Worm (Caenorhabditis elegans) whole organism, dauer: ENCODE data around the gene T05A1.5.

Experiments
- unc-62 ChIP-seq: sonication (generic microtip); optimal IDR thresholded peaks from 2 replicates; lab custom pipeline; 2017; ENCODE audit warnings: missing biosample characterization, missing genetic modification reagents, missing genetic modification characterization

T05A1.5 gene

DNA sequence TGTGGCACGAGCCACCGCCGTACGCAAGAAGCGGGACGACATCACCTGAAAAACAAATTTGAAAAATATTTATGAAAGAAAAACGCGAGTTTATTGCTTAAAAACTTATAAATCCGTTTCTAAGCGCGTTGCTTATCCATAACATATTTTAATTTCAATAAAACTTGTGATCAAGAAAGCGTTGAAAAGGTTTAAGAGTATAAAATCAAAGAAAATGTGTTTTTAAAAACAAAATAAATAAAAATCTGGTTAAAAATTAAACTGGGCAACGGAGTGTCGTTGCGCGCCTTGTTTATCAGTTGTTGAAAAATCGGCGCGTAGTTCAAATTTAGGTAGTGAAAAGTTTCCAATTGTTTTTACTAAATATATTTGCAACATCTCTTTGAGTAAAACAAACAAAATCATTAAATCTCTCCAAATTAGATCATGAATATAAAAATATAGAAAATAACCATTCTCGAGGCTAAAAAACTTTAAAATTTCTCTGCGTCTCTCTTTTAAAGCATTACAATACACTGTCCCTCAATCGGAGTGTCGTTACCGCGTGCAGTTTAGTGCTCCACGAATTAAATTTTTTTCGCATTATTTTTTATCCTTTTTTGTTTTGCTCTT is 21.1 kb upstream of the T05A1.5 start, which contains the start of gene ndua-5:
Gene ndua-5 (minus strand): TSS at position 51 of the 612 bp plus-strand sequence.
- TF ChIP-seq unc-62 (GFP tag; lab: Kevin White, UChicago), result no peak

DNA sequence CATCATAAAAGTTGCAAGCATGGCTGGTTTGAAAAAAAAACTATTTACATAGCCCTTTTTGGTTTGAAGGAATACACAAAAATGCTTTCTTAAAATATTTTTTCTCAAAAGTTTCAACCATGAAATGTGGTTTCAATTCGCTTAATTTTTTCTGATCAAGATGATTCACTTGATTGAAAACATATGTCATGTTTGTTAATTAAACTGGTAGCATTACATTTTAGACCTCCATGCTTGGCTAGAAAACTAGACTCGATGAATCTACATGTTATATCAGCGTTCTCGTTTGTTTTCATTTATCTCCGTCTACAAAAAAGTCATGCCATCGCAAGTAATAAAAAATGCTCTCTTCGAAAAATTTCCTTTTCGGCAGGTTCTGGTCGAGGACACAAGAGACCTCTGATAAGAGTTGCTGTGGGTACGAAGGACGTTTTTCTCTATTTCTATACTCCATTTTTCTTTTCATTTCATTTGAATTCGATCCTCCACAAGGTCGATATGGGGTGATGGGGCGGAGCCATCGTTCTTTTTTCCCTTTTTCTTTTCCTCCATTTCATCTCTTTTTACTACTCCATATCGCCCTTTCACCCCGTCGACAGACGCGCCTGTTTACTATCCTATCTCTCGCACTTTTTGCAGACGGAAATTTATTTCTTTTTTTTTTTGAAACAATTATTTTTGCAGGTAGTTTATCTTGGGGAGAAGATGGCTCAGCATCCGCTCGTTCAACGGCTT is 20.2 kb upstream of the T05A1.5 start, which contains the start of gene elo-1:
Gene elo-1 (plus strand): TSS at position 685 of the 735 bp plus-strand sequence.
- no peak for TF ChIP-seq unc-62 (GFP tag; lab: Kevin White, UChicago)

DNA sequence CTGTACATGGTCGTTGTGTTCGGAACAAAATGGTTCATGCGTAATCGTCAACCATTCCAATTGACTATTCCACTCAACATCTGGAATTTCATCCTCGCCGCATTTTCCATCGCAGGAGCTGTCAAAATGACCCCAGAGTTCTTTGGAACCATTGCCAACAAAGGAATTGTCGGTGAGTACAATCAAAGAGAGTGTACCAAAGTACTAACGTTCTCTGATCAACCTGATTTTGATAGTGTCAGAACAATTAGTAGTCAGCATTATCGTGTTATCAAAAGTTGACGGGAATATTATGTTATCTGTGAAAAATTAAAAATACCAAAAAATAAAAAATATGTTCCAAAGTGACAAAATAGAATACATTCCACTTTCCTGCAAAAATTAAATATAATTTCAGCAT is 19.1 kb upstream of the T05A1.5 start:
- no peak for TF ChIP-seq unc-62 (GFP tag; lab: Kevin White, UChicago)

DNA sequence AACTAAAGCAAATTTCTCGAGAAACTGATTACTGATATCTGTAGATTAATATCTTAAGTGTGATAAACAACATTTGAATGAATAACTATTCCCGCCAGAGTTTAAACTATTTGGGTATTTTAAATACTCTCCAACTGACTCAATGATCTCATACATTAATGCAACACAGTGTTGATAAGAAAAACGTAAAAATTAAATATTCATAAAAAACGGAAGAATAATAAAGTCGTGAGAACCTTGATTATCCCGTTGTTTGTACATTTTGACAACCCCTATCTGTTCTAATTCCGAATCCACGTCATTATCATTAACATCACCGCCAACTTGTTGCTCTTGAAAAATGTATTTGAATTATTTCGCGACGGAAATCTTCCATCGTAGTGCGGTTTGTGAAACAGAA is 16.4 kb upstream of the T05A1.5 start, which contains the start of gene elo-7:
Gene elo-7 (plus strand): TSS at position 301 of the 400 bp plus-strand sequence.
- no peak for TF ChIP-seq unc-62 (GFP tag; lab: Kevin White, UChicago)

DNA sequence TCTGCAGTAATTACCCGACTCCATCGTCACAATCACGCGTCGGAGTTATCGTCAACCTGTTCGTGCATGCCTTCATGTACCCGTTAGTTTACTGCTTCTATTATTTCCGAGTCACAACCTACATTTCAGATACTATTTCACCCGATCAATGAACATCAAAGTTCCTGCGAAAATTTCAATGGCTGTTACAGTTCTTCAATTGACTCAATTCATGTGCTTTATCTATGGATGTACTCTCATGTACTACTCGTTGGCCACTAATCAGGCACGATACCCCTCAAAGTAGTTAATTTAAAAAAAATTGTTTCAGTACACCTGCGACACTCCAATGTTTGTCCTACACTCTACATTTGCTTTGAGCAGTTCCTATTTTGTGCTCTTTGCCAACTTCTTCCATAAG is 15.3 kb upstream of the T05A1.5 start:
- TF ChIP-seq unc-62 (GFP tag; lab: Kevin White, UChicago), result no peak

DNA sequence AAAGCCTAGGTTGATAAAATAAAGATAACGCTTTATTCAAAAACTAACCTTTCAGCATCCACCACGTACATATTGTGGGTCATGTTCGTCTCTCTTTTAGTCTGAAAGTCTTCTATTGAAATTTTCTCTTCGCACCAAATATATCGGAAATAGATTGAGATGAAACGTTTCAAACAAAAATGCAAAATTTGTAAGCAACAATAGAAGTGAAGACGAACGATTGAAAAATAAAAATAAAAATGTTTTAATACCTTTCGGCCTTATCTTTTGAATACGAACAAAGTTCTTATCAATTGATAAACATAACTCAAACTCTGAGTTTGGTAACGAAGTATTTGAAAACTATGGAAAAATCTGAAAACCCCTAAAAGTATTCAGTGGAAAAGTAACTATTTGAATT is 13.0 kb upstream of the T05A1.5 start, which contains the start of gene F56H11.2:
Gene F56H11.2 (minus strand): TSS at position 101 of the 400 bp plus-strand sequence.
- TF ChIP-seq unc-62 (GFP tag; lab: Kevin White, UChicago), result no peak

DNA sequence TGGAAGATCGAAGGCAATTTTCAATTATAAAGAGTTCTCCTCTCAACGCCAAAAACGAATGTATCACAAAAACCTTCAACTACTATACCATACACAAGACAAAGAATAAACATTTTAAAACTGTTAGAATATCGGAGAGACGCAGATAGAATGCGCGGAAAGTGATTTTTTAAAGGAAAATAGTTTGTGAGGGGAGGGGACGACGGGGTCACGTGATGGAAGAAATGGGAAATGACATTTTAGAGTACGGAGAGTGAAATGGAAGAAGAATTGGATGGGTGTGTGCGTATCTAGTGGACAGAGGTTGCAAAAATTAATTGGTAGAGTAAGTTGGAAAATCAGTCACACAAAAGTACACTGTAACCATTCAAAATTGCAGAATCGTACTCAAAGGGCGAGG is 11.7 kb upstream of the T05A1.5 start:
- no peak for TF ChIP-seq unc-62 (GFP tag; lab: Kevin White, UChicago)

DNA sequence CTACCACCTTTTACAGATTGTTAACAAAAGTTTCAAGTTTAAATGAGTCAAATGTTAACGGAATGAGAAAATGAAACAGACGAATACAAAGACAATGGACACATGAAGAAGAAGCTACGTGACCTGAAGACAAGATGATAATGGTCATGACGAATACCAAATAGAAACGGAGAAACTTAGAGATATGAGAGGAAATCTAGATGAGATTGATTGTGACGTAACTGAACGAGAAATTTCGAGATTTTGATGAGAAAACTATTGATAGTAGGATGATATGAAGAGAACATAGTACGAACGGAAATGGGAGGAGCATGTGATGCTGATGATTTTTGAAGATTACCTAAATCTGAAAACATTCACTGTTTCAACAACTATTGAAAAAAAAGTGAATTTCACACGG is 11.0 kb upstream of the T05A1.5 start:
- TF ChIP-seq unc-62 (GFP tag; lab: Kevin White, UChicago), result no peak

DNA sequence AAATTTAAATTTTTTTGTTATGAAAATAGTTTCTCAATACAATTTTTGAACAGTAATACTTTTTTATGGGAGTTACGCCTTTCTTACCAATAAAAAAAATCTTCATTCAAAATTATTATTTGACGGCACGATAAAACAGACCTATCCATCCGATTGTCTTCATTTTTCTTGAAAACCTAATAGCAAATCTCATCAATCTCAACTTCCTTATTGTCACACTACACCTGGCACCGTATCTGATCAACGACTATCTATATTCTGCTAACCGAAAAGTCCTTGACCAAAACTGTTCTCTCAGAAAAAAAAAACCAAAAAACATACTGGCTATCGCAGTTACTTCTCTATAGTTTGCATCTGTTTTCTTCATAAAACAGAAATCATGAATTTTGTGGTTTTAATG is 10.0 kb upstream of the T05A1.5 start:
- TF ChIP-seq unc-62 (GFP tag; lab: Kevin White, UChicago), result no peak

DNA sequence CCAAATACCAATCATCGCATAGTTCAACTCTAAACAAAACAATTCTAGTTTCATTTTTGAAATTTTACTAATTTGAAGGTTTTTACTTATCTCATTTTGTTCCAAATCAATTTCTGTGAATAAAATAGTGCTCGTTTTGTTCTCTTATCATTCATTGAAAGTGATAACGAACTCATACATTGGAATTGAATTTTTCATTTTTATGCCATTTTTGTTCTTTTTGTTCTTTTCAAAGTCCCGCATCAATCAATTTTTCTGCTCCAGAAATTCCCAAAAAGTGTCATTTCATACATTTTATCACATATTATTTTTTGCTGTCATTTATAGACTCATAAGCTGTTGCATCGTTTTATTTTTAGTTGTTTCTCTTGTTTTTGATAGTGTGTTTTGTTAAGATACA is 8.6 kb upstream of the T05A1.5 start:
- no peak for TF ChIP-seq unc-62 (GFP tag; lab: Kevin White, UChicago)

DNA sequence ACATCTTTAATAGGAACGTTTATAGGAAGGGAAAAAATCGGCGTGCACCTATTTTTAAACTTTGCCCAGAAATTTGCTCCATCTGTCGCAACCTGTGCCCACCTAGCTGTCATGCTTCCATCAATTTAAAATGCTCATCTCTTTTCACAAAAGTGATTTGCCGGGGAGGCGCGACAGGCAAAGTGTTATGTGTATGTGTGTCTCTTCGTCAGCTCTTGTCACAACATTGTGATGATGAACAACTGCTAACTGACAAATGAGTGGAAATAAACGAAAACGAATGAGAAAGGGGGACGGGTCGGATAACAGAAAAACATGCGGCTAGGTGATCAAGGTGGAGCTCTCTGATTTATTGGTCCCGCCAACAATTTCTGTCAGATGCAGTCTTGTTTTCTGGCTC is 7.9 kb upstream of the T05A1.5 start:
- TF ChIP-seq unc-62 (GFP tag; lab: Kevin White, UChicago), result no peak

DNA sequence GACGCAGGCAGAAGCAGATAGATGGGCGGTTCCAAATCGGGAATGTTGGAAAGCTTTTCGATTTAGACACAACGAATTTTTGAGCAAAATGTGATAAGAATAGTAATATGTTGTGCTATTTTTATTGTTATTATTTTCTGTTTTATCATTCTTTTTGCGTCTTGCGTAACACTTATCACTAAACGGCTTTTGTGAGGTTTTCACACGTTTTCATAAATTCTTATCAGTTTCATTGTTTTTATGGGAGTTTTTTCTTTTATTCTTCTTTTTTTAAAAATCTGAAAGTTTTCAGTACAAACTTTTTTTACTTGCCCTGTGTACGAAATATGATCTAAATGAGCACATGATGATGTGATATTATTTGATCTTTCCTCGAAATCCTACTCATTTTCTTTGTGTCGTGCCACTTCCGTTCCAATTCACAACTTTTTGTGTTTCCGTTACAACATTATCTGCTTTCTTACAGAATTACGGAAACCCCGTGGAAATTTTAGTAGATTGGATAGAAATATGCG is 5.7 kb upstream of the T05A1.5 start, which contains the start of gene fbl-1:
Gene fbl-1 (plus strand): TSS at position 465 of the 515 bp plus-strand sequence.
- TF ChIP-seq unc-62 (GFP tag; lab: Kevin White, UChicago), result no peak

DNA sequence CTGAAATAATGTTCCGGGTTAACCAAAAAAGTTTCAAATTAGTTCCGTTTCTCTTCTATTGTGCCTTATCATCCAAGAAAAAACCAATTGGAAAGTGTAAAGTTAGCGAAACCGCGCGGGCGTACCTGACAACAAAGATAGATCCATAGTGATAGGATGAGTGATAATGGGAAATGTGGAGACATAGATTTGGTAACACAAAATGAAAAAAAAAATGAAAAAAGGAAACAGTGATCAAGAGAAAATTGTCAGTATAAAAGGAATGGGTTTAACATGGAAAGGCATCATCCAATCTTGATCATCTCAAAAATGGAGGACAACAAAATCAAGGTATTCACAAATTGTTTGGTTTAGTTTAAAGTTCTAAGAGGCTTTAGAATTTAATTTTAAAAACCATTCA is 17.0 kb downstream of the T05A1.5 start, which contains the start of gene col-122:
Gene col-122 (plus strand): TSS at position 301 of the 400 bp plus-strand sequence.
- TF ChIP-seq unc-62 (GFP tag; lab: Kevin White, UChicago), result no peak

DNA sequence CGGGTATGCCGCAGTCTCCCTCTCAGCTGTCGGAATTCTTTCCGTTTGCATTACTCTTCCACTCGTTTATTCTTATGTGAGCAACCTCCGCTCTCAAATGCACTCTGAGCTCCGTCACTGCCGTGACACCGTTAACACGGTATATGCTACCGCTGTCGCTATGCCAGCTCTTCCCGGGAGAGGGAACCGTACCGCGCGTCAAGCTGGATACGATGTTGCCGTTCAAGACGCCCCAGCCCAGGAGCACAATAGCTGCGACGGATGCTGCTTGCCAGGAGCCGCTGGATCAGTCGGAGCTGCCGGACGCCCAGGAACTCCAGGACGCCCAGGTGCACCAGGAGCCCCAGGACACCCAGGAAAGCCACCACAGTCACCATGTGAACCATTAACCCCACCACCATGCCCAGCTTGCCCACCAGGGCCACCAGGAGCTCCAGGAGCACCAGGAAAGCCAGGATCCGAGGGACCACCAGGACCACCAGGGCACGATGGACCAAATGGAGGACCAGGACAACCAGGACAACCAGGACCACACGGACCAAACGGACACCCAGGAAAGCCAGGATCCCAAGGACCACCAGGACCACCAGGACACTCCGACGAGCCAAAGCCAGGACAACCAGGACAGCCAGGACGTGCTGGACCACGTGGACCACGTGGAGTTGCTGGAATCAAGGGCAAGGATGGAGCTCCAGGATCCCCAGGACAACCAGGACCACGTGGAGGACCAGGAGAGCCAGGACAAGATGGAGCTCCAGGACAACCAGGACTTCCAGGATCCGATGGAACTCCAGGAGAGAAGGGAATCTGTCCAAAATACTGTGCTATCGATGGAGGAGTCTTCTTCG is 17.7 kb downstream of the T05A1.5 start:
- TF ChIP-seq unc-62 (GFP tag; lab: Kevin White, UChicago), result no peak

DNA sequence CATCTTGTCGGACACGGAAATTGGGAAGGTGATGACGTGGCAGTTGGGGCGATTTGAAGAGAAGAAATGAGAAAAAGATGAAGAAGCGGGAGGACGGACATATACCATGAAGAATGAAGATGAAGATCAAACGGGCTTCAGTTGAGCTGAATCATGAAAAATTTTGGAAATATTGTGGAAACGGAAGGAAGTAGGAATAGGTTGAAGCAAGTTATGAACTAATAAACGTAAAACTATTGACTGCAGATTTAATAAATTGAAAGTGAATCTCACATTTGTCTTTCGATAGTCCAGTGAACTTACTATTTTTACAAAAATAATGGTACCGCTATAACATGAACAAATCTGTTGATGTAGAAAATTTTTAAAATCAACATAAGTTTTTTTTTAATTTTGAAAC is 20.4 kb downstream of the T05A1.5 start, which contains the start of gene lron-14:
Gene lron-14 (minus strand): TSS at position 101 of the 400 bp plus-strand sequence.
- TF ChIP-seq unc-62 (GFP tag; lab: Kevin White, UChicago), result no peak
